Worm (Caenorhabditis elegans): ENCODE results near the gene Y38H6A.3.
A peak's percentile ranks its signal among the peaks of the same experiment; 100 is the strongest.

Y38H6A.3 gene

DNA sequence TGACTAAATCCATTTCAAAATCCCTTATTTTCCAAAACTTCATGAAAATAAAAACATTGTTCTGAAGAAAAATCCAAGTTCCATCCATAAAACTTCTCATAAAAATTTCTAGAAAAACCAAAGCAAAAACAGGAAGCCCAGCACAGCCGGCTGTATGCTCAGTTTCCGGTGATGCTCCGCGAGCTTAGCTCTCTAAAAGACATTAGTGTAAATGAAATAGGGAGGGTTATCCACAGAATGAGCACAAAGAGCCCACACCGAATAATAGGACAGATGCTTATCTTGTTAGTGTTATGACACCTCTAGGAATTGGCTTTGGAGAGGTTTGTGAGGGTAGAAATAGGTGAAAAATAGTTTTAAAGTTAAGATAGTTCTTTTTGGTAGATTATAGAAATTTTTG is 7.0 kb upstream of the Y38H6A.3 start:
- TF ChIP-seq bed-1 (GFP tag; IDR thresholded peaks at IDR 0.05) (no peak), B0019.2 (GFP tag; conservative IDR thresholded peaks at IDR 0.05) (no peak), C06A6.2 (GFP tag; conservative IDR thresholded peaks at IDR 0.05) (no peak), cebp-2 (GFP tag; IDR thresholded peaks at IDR 0.05) (no peak), egrh-3 (GFP tag; IDR thresholded peaks at IDR 0.05) (no peak), ama-1 (optimal IDR thresholded peaks at IDR 0.05) (no peak), ama-1 (GFP tag; optimal IDR thresholded peaks at IDR 0.05) (no peak), F49E8.2 (tag; optimal IDR thresholded peaks at IDR 0.05; ENCODE audit: insufficient read depth) (no peak), nhr-179 (tag; optimal IDR thresholded peaks at IDR 0.05) (no peak), hrde-1 (tag; optimal IDR thresholded peaks at IDR 0.05; ENCODE audit: borderline replicate concordance) (no peak), ZK185.1 (tag; optimal IDR thresholded peaks at IDR 0.05; ENCODE audit: poor library complexity, severe bottlenecking) (no peak), dpl-1 (GFP tag; optimal IDR thresholded peaks at IDR 0.05) (no peak), K12H6.12 (tag; optimal IDR thresholded peaks at IDR 0.05) (no peak), ceh-40 (GFP tag; IDR thresholded peaks at IDR 0.05) (no peak), dox-1 (GFP tag; IDR thresholded peaks at IDR 0.05) (no peak), efl-1 (GFP tag; optimal IDR thresholded peaks at IDR 0.05) (no peak), lin-40 (tag; optimal IDR thresholded peaks at IDR 0.05) (no peak), akir-1 (GFP tag; optimal IDR thresholded peaks at IDR 0.05) (no peak), ceh-79 (tag; optimal IDR thresholded peaks at IDR 0.05) (no peak)

DNA sequence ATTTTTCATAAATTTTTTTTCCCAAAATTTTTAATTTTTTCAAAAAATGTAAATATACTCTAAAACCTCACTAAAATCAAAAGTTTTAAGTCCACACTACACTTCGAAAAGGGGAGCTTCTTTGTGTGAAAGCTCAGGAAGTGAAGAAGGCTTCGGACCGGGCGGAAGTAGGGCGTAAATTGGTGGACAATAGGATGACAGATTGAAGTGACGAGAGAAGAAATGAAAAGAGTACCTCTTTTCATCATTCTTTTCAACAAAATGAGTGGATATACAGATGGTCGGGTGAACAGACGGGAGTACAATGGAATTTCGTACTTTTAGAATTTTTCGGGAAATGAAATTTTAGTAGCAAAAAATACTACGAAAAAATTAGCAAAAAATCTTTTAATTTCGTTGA is 6.1 kb upstream of the Y38H6A.3 start:
- TF ChIP-seq hsf-1 (GFP tag; IDR thresholded peaks at IDR 0.05) (no peak), ztf-18 (tag; optimal IDR thresholded peaks at IDR 0.05) (no peak), lsl-1 (GFP tag; optimal IDR thresholded peaks at IDR 0.05) (no peak), let-607 (tag; optimal IDR thresholded peaks at IDR 0.05) (no peak), sptf-2 (GFP tag; optimal IDR thresholded peaks at IDR 0.05) (no peak), pha-4 (tag; optimal IDR thresholded peaks at IDR 0.05) (no peak), madf-10 (tag; optimal IDR thresholded peaks at IDR 0.05) (no peak), snpc-3.4 (tag; optimal IDR thresholded peaks at IDR 0.05) (no peak), ztf-28 (GFP tag; IDR thresholded peaks at IDR 0.05) (no peak), lin-40 (tag; optimal IDR thresholded peaks at IDR 0.05) (no peak), Y95B8A.8 (GFP tag; IDR thresholded peaks at IDR 0.05) (no peak), zim-3 (tag; optimal IDR thresholded peaks at IDR 0.05) (no peak), hmg-20 (GFP tag; IDR thresholded peaks at IDR 0.05) (no peak), F33H1.4 (GFP tag; IDR thresholded peaks at IDR 0.05) (no peak), rpc-1 (optimal IDR thresholded peaks at IDR 0.05) (no peak), rpc-1 (tag; optimal IDR thresholded peaks at IDR 0.05) (no peak), nfya-2 (GFP tag; IDR thresholded peaks at IDR 0.05) (no peak), mxl-1 (tag; optimal IDR thresholded peaks at IDR 0.05) (no peak), xnd-1 (tag; optimal IDR thresholded peaks at IDR 0.05) (no peak), sea-2 (GFP tag; IDR thresholded peaks at IDR 0.05) (no peak), ama-1 (optimal IDR thresholded peaks at IDR 0.05) (no peak), ama-1 (GFP tag; optimal IDR thresholded peaks at IDR 0.05) (no peak)

DNA sequence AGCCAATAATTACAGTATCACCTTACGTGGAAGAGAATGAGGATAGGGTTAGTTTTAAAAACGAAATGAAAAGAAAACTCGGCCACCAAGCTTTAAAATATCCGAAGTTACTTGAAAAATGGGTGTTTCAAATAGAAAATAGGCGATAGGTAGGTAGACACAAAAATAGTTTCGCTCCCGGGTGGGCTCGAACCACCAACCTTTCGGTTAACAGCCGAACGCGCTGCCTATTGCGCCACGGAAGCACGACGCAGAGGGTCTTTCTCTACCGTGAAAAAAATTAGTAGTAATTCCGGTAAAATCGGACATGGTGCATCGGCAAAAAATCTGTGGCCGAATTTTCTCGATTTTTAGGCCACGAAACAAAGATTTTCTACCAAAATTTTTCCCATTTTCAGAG is 2.6 kb downstream of the Y38H6A.3 start:
- TF ChIP-seq lsl-1 (GFP tag; optimal IDR thresholded peaks at IDR 0.05) (no peak), sea-2 (GFP tag; IDR thresholded peaks at IDR 0.05) (no peak), D2030.7 (GFP tag; IDR thresholded peaks at IDR 0.05) (peak; percentile 54; the same call in 1 of the 2 replicates), rec-8 (tag; optimal IDR thresholded peaks at IDR 0.05) (no peak), B0261.1 (tag; optimal IDR thresholded peaks at IDR 0.05) (peak; percentile 63), Y56A3A.18 (GFP tag; IDR thresholded peaks at IDR 0.05) (no peak), hmg-1.2 (GFP tag; IDR thresholded peaks at IDR 0.05) (0 out of 2 replicates have a peak, but pooled peaks have one; percentile 25), mxl-1 (tag; optimal IDR thresholded peaks at IDR 0.05) (no peak), ztf-18 (tag; optimal IDR thresholded peaks at IDR 0.05) (no peak), ztf-3 (GFP tag; optimal IDR thresholded peaks at IDR 0.05) (no peak), tbp1 (GFP tag; optimal IDR thresholded peaks at IDR 0.05) (peak; percentile 83), rpc-1 (optimal IDR thresholded peaks at IDR 0.05) (peak; percentile 52), rpc-1 (tag; optimal IDR thresholded peaks at IDR 0.05) (peak; percentile 73), F22D6.2 (tag; optimal IDR thresholded peaks at IDR 0.05) (no peak), gei-17 (GFP tag; optimal IDR thresholded peaks at IDR 0.05) (no peak), B0336.3 (GFP tag; IDR thresholded peaks at IDR 0.05) (no peak), unc-62 (GFP tag; optimal IDR thresholded peaks at IDR 0.05) (no peak)

Data from whole organism, young adult.